Fruit fly (Drosophila melanogaster): ENCODE data around the gene Cf2.

Gene Cf2

DNA sequence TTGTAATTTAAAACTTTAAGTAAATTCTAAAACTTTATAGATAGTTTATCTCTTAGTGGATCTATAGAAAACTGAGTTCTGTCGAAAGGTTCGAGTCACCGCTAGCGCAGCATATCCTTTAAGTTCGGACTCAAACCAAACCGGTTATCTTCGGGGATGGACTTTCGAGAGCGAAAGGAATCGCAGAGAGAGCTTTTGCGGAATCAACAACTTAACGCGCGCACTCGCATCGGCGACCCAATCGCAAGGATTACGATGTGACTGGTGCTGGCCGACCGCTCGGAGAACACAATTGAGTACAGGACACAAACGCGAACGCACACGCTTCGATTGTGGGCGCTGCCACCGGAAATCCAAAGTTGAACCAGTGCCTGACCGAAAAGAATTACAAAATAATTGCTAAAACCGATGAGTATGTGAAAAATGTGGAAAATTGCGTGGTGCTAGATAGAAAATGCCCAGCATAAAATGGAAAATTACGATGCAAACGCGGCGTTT, 30.3 kb downstream of the Cf2 start, which contains the start of gene smog (continued):
- TF ChIP-seq ewg (GFP tag; optimal IDR thresholded peaks at IDR 0.05) (peak; percentile 93), CG15514 (GFP tag; optimal IDR thresholded peaks at IDR 0.05) (peak; percentile 28), CG33213 (GFP tag; optimal IDR thresholded peaks at IDR 0.05) (no peak), ssp (GFP tag; IDR thresholded peaks at IDR 0.05) (no peak)

DNA sequence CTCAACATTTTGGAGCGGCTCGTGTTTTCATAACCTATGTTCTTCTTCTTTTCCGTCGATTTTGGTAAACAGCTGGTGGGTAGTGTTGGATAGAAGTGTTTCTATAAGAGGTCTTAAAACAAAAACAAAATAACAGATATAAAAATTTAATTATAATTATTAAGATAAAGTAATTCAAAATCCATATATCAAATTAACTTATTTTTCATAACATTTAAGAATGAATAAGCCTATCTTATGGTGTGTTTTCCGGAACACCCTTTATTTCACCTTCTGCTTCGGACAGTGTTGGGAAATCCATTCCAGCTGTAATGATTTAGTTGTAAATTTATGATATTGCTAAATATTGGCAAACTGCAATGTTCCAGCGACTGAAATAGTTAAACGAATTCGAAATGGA, 32.6 kb downstream of the Cf2 start, which contains the start of the genes mRpS2 and Mon1:
Gene mRpS2, minus strand, starts transcription at position 64 of the 400 bp plus-strand sequence.
Gene Mon1, plus strand, starts transcription at position 286 of the 400 bp plus-strand sequence.
- TF ChIP-seq ind (GFP tag; optimal IDR thresholded peaks at IDR 0.05) (peak; percentile 97), CG15696 (tag; optimal IDR thresholded peaks at IDR 0.05) (peak; percentile 88), hb (GFP tag; IDR thresholded peaks at IDR 0.05; ENCODE audit: partially characterized antibody) (no peak), ERR (GFP tag; optimal IDR thresholded peaks at IDR 0.05) (peak; percentile 78), NC2β (GFP tag; optimal IDR thresholded peaks at IDR 0.05) (peak; percentile 48), B-H2 (GFP tag; optimal IDR thresholded peaks at IDR 0.05) (peak; percentile 92), MTF-1 (GFP tag; optimal IDR thresholded peaks at IDR 0.05; ENCODE audit: borderline replicate concordance) (peak; percentile 84), CG10543 (GFP tag; optimal IDR thresholded peaks at IDR 0.05) (peak; percentile 72), CG6854 (GFP tag; optimal IDR thresholded peaks at IDR 0.05) (peak; percentile 76), CG13123 (GFP tag; optimal IDR thresholded peaks at IDR 0.05) (peak; percentile 91), Hey (tag; optimal IDR thresholded peaks at IDR 0.05) (no peak), CG4854 (GFP tag; optimal IDR thresholded peaks at IDR 0.05) (peak; percentile 84), bigmax (GFP tag; optimal IDR thresholded peaks at IDR 0.05) (peak; percentile 69), gt (GFP tag; IDR thresholded peaks at IDR 0.05) (peak; percentile 82), az2 (GFP tag; optimal IDR thresholded peaks at IDR 0.05) (peak; percentile 95), repo (GFP tag; optimal IDR thresholded peaks at IDR 0.05) (peak; percentile 54), BEAF-32 (GFP tag; optimal IDR thresholded peaks at IDR 0.05) (peak; percentile 16), CG17568 (GFP tag; optimal IDR thresholded peaks at IDR 0.05) (peak; percentile 90), chn (GFP tag; optimal IDR thresholded peaks at IDR 0.05) (peak; percentile 90), CG9727 (GFP tag; optimal IDR thresholded peaks at IDR 0.05) (peak; percentile 93), pfk (GFP tag; optimal IDR thresholded peaks at IDR 0.05) (peak; percentile 27), bsh (GFP tag; optimal IDR thresholded peaks at IDR 0.05) (peak; percentile 67 to 95), NC2α (GFP tag; optimal IDR thresholded peaks at IDR 0.05) (peak; percentile 6), Dp (GFP tag; optimal IDR thresholded peaks at IDR 0.05) (peak; percentile 10), Side (GFP tag; optimal IDR thresholded peaks at IDR 0.05) (peak; percentile 65), CG12744 (GFP tag; optimal IDR thresholded peaks at IDR 0.05) (peak; percentile 65), lab (GFP tag; optimal IDR thresholded peaks at IDR 0.05) (peak; percentile 98), CG33213 (GFP tag; optimal IDR thresholded peaks at IDR 0.05) (peak; percentile 71), mld (GFP tag; IDR thresholded peaks at IDR 0.05; ENCODE audit: partially characterized antibody) (no peak), gcm (GFP tag; optimal IDR thresholded peaks at IDR 0.05) (peak; percentile 95), CG17612 (GFP tag; IDR thresholded peaks at IDR 0.05) (peak; percentile 95), Kr (GFP tag; optimal IDR thresholded peaks at IDR 0.05) (peak; percentile 16), insv (GFP tag; optimal IDR thresholded peaks at IDR 0.05) (peak in 1 of 2 experiments; percentile 57), grn (GFP tag; optimal IDR thresholded peaks at IDR 0.05) (peak; percentile 28), nau (GFP tag; optimal IDR thresholded peaks at IDR 0.05) (no peak), ftz-f1 (GFP tag; optimal IDR thresholded peaks at IDR 0.05) (peak; percentile 61), CG11085 (GFP tag; IDR thresholded peaks at IDR 0.05) (peak; percentile 97), CG15269 (tag; optimal IDR thresholded peaks at IDR 0.05) (peak; percentile 96), hth (optimal IDR thresholded peaks at IDR 0.05) (no peak), CG2202 (tag; optimal IDR thresholded peaks at IDR 0.05) (peak; percentile 85), twi (tag; optimal IDR thresholded peaks at IDR 0.05) (peak; percentile 81), disco-r (GFP tag; optimal IDR thresholded peaks at IDR 0.05) (peak; percentile 11), CG31365 (tag; optimal IDR thresholded peaks at IDR 0.05) (peak; percentile 48), CG6175 (GFP tag; IDR thresholded peaks at IDR 0.05) (peak; percentile 93), CG34422 (GFP tag; IDR thresholded peaks at IDR 0.05) (peak; percentile 98)
